Fruit fly (Drosophila melanogaster): Measurements from ENCODE around the gene Rfk.

Gene Rfk

dm6 chr3R:7913139-7913538 is at the start of gene Rfk:
TSS of gene Rfk (minus strand) at chr3R:7913290.
- TF ChIP-seq dpn (GFP tag; optimal IDR thresholded peaks at IDR 0.05) (peak in 1 of 2 experiments; percentile 6), CG12659 (GFP tag; optimal IDR thresholded peaks at IDR 0.05) (peak; percentile 36), gfzf (GFP tag; optimal IDR thresholded peaks at IDR 0.05) (peak; percentile 2), CG6683 (GFP tag; optimal IDR thresholded peaks at IDR 0.05) (no peak), pzg (GFP tag; optimal IDR thresholded peaks at IDR 0.05) (peak; percentile 55), sc (optimal IDR thresholded peaks at IDR 0.05) (no peak), sc (GFP tag; optimal IDR thresholded peaks at IDR 0.05) (no peak), CG34422 (GFP tag; IDR thresholded peaks at IDR 0.05) (peak; percentile 44; the same call in 1 of the 3 replicates), Sry-β (GFP tag; optimal IDR thresholded peaks at IDR 0.05) (peak; percentile 55), repo (GFP tag; optimal IDR thresholded peaks at IDR 0.05) (no peak), CG4617 (GFP tag; optimal IDR thresholded peaks at IDR 0.05; ENCODE audit: borderline replicate concordance) (peak; percentile 37), MBD-R2 (GFP tag; IDR thresholded peaks at IDR 0.05) (peak; percentile 91), row (GFP tag; IDR thresholded peaks at IDR 0.05) (peak; percentile 68), CG13287 (GFP tag; IDR thresholded peaks at IDR 0.05; ENCODE audit: partially characterized antibody) (peak; percentile 45; the same call in 1 of the 2 replicates), Hr39 (optimal IDR thresholded peaks at IDR 0.05) (no peak), Myb (GFP tag; optimal IDR thresholded peaks at IDR 0.05) (peak; percentile 33), insv (GFP tag; optimal IDR thresholded peaks at IDR 0.05) (no peak), CG15514 (GFP tag; optimal IDR thresholded peaks at IDR 0.05) (peak; percentile 53), CG11696 (GFP tag; IDR thresholded peaks at IDR 0.05) (no peak), CG2120 (GFP tag; optimal IDR thresholded peaks at IDR 0.05) (peak; percentile 57), btn (GFP tag; optimal IDR thresholded peaks at IDR 0.05) (no peak), CG4328 (GFP tag; optimal IDR thresholded peaks at IDR 0.05) (no peak), Hmx (GFP tag; optimal IDR thresholded peaks at IDR 0.05) (no peak), D19B (GFP tag; optimal IDR thresholded peaks at IDR 0.05) (no peak), CG17328 (GFP tag; IDR thresholded peaks at IDR 0.05) (no peak), az2 (GFP tag; optimal IDR thresholded peaks at IDR 0.05) (peak; percentile 21), CG7372 (GFP tag; IDR thresholded peaks at IDR 0.05) (no peak), CG33213 (GFP tag; optimal IDR thresholded peaks at IDR 0.05) (peak; percentile 9), CG14014 (GFP tag; IDR thresholded peaks at IDR 0.05) (no peak), E2f1 (GFP tag; IDR thresholded peaks at IDR 0.05) (no peak), E2f2 (GFP tag; IDR thresholded peaks at IDR 0.05) (peak; percentile 63), prd (optimal IDR thresholded peaks at IDR 0.05) (no peak), prd (GFP tag; IDR thresholded peaks at IDR 0.05) (no peak), Ptx1 (GFP tag; IDR thresholded peaks at IDR 0.05) (0 out of 2 replicates have a peak, but pooled peaks have one; percentile 28), CG34376 (GFP tag; optimal IDR thresholded peaks at IDR 0.05) (peak; percentile 12), CG4424 (GFP tag; optimal IDR thresholded peaks at IDR 0.05) (peak; percentile 57), CG32772 (GFP tag; IDR thresholded peaks at IDR 0.05) (peak; percentile 33; the same call in 1 of the 2 replicates), CG14710 (tag; optimal IDR thresholded peaks at IDR 0.05) (peak; percentile 39), CG10431 (GFP tag; optimal IDR thresholded peaks at IDR 0.05) (no peak), Sry-δ (GFP tag; optimal IDR thresholded peaks at IDR 0.05) (peak; percentile 9), CG11456 (GFP tag; IDR thresholded peaks at IDR 0.05) (no peak), hkb (optimal IDR thresholded peaks at IDR 0.05) (no peak), hkb (GFP tag; IDR thresholded peaks at IDR 0.05) (peak; percentile 26; the same call in 1 of the 2 replicates), Ets65A (GFP tag) (no peak), nerfin-1 (tag; optimal IDR thresholded peaks at IDR 0.05) (no peak), TFAM (GFP tag; optimal IDR thresholded peaks at IDR 0.05) (no peak), klu (GFP tag; IDR thresholded peaks at IDR 0.05) (no peak), CG9797 (GFP tag; optimal IDR thresholded peaks at IDR 0.05) (no peak), CG6175 (GFP tag; IDR thresholded peaks at IDR 0.05) (no peak), CG31224 (GFP tag; IDR thresholded peaks at IDR 0.05) (no peak), ATbp (GFP tag; optimal IDR thresholded peaks at IDR 0.05) (no peak), CG12155 (GFP tag; optimal IDR thresholded peaks at IDR 0.05) (peak; percentile 9), Dek (tag; optimal IDR thresholded peaks at IDR 0.05) (no peak)
